Worm (Caenorhabditis elegans) whole organism, L4/young adult: Measurements from ENCODE around the gene cyp-33C4.

Experiments used
- W03F9.2 ChIP-seq: fragments of 150-350 bp; optimal IDR thresholded peaks from 2 replicates; lab custom pipeline; 2014; ENCODE audit warnings: missing biosample characterization, missing genetic modification characterization
- dao-5 ChIP-seq: sonication (generic microtip); optimal IDR thresholded peaks from 2 replicates; lab custom pipeline; 2016; ENCODE audit warnings: missing genotype, missing genetic modification characterization, moderate library complexity, missing compliant biosample characterization
- him-1 ChIP-seq: sonication (generic microtip); optimal IDR thresholded peaks from 2 replicates; lab custom pipeline; 2016; ENCODE audit warnings: missing genotype, missing genetic modification reagents, missing genetic modification characterization, missing compliant biosample characterization

DNA sequence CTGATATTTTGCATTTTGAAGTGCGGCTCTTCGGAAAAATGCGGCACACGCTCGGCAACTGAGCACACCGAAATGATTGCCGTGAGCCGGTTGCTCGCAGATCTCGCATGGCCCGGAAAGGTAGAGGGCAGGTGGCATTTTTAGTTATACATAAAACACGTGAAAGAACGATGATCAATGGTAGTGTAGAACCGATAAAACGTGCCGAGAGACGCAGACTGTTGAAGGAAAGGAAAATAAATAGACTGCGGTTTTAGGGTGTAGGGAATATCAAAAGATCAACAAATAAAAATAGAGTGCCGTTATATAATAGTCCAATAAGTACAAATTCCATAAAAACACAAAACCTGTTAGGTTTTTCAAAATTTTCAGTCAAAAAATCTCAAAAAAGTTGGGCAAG is 24.0 kb upstream of the cyp-33C4 start, which contains the start of gene nhr-133:
- TF ChIP-seq dao-5 (tag; lab: Kevin White, UChicago) (no peak), him-1 (tag; lab: Kevin White, UChicago) (no peak), W03F9.2 (no peak)
